Worm (Caenorhabditis elegans): ENCODE data around the gene B0393.5.

DNA sequence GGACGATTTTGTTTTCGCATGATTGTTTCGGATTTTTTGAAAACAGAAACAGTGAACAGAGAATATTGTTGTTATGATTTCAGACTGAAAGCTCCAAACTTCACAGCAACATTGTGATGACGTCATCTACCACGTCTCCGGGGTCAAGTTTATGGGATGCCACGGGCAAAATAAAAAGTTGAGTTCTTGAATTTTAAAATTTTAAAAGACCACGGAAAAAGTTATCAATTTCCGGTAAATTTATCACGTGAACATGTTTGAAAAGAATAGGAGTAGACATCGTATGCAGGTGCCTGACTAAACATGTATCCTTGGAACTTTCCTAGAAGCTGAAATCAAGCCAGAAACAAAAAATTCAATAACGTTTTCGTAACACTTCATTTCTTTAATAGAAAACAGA lies 2.1 kb upstream of the B0393.5 start, which contains the start of gene B0393.4:
- no peak for TF ChIP-seq unc-62 (GFP tag; optimal IDR thresholded peaks at IDR 0.05)
- TF ChIP-seq nfya-1 (tag; optimal IDR thresholded peaks at IDR 0.05; ENCODE audit: insufficient read depth) = no peak
- no peak for TF ChIP-seq ama-1 (optimal IDR thresholded peaks at IDR 0.05)
- no peak for TF ChIP-seq ZK546.5 (tag; optimal IDR thresholded peaks at IDR 0.05)
